Worm (Caenorhabditis elegans): ENCODE data around the gene T22F3.7.

Gene T22F3.7

ce11 chrV:3644193-3644693 is 43.8 kb upstream of the T22F3.7 start, which contains the start of gene F59B1.8 (continued):
- TF ChIP-seq egl-44 (GFP tag; IDR thresholded peaks at IDR 0.05) = no peak
- no peak for TF ChIP-seq cebp-2 (GFP tag; IDR thresholded peaks at IDR 0.05)
- peak; percentile 14 for TF ChIP-seq attf-5 (GFP tag; optimal IDR thresholded peaks at IDR 0.05)
- no peak for TF ChIP-seq attf-6 (GFP tag; IDR thresholded peaks at IDR 0.05)
- TF ChIP-seq ceh-100 (GFP tag; IDR thresholded peaks at IDR 0.05) = no peak
- no peak for TF ChIP-seq tlf-1 (GFP tag; optimal IDR thresholded peaks at IDR 0.05)
- peak; percentile 99 for TF ChIP-seq atf-7 (tag; optimal IDR thresholded peaks at IDR 0.05)
- no peak for TF ChIP-seq ZK185.1 (tag; optimal IDR thresholded peaks at IDR 0.05; ENCODE audit: poor library complexity, severe bottlenecking)
- TF ChIP-seq repo-1 (tag; optimal IDR thresholded peaks at IDR 0.05) = no peak
- no peak for TF ChIP-seq ccch-3 (GFP tag; optimal IDR thresholded peaks at IDR 0.05)
- no peak for TF ChIP-seq F49E8.2 (tag; optimal IDR thresholded peaks at IDR 0.05; ENCODE audit: insufficient read depth)
- no peak for TF ChIP-seq ekl-4 (GFP tag; IDR thresholded peaks at IDR 0.05)
- no peak for TF ChIP-seq dpff-1 (tag; optimal IDR thresholded peaks at IDR 0.05)
- no peak for TF ChIP-seq ztf-3 (GFP tag; optimal IDR thresholded peaks at IDR 0.05)
- TF ChIP-seq F37B4.10 (GFP tag; IDR thresholded peaks at IDR 0.05) = no peak
- no peak for TF ChIP-seq mxl-1 (tag; optimal IDR thresholded peaks at IDR 0.05)
- no peak for TF ChIP-seq hmg-20 (GFP tag; IDR thresholded peaks at IDR 0.05)
- TF ChIP-seq hmg-1.2 (GFP tag; IDR thresholded peaks at IDR 0.05) = no peak
- no peak for TF ChIP-seq B0019.2 (GFP tag; conservative IDR thresholded peaks at IDR 0.05)
- no peak for TF ChIP-seq K12H6.12 (tag; optimal IDR thresholded peaks at IDR 0.05)
- TF ChIP-seq mcd-1 (GFP tag; IDR thresholded peaks at IDR 0.05) = no peak
- TF ChIP-seq tbx-9 (tag; optimal IDR thresholded peaks at IDR 0.05; ENCODE audit: borderline replicate concordance) = no peak
- no peak for TF ChIP-seq xnd-1 (tag; optimal IDR thresholded peaks at IDR 0.05)
- no peak for TF ChIP-seq ama-1 (optimal IDR thresholded peaks at IDR 0.05)
- TF ChIP-seq ama-1 (GFP tag; optimal IDR thresholded peaks at IDR 0.05) = no peak
- no peak for TF ChIP-seq D2030.7 (GFP tag; IDR thresholded peaks at IDR 0.05)
- peak; percentile 45 for TF ChIP-seq ztf-22 (GFP tag; optimal IDR thresholded peaks at IDR 0.05)
- no peak for TF ChIP-seq snpc-1.1 (tag; optimal IDR thresholded peaks at IDR 0.05; ENCODE audit: insufficient read depth)
- no peak for TF ChIP-seq snpc-3.4 (tag; optimal IDR thresholded peaks at IDR 0.05)
- no peak for TF ChIP-seq F23B12.7 (tag; optimal IDR thresholded peaks at IDR 0.05; ENCODE audit: insufficient read depth)
- TF ChIP-seq sea-2 (GFP tag; IDR thresholded peaks at IDR 0.05) = no peak
- no peak for TF ChIP-seq F33H1.4 (GFP tag; IDR thresholded peaks at IDR 0.05)
- no peak for TF ChIP-seq nfya-2 (GFP tag; IDR thresholded peaks at IDR 0.05)
- no peak for TF ChIP-seq somi-1 (GFP tag; optimal IDR thresholded peaks at IDR 0.05)
- peak; percentile 14 for TF ChIP-seq lin-54 (GFP tag; optimal IDR thresholded peaks at IDR 0.05)
- peak; percentile 92 for TF ChIP-seq unc-62 (GFP tag; optimal IDR thresholded peaks at IDR 0.05)
- TF ChIP-seq nhr-179 (tag; optimal IDR thresholded peaks at IDR 0.05) = no peak
- TF ChIP-seq ceh-58 (GFP tag; IDR thresholded peaks at IDR 0.05) = no peak
- no peak for TF ChIP-seq lin-40 (tag; optimal IDR thresholded peaks at IDR 0.05)
- no peak for TF ChIP-seq bed-2 (GFP tag; IDR thresholded peaks at IDR 0.05)
- no peak for TF ChIP-seq C06A6.2 (GFP tag; conservative IDR thresholded peaks at IDR 0.05)
- no peak for TF ChIP-seq ceh-40 (GFP tag; IDR thresholded peaks at IDR 0.05)
- TF ChIP-seq mel-28 (tag; optimal IDR thresholded peaks at IDR 0.05; ENCODE audit: borderline replicate concordance) = no peak
- no peak for TF ChIP-seq nhr-27 (tag; optimal IDR thresholded peaks at IDR 0.05)
- TF ChIP-seq bed-1 (GFP tag; IDR thresholded peaks at IDR 0.05) = no peak
- TF ChIP-seq ztf-28 (GFP tag; IDR thresholded peaks at IDR 0.05) = no peak
- TF ChIP-seq hsf-1 (GFP tag; IDR thresholded peaks at IDR 0.05) = no peak
- TF ChIP-seq lsy-27 (tag; optimal IDR thresholded peaks at IDR 0.05; ENCODE audit: borderline replicate concordance, insufficient read depth) = no peak
- no peak for TF ChIP-seq akir-1 (GFP tag; optimal IDR thresholded peaks at IDR 0.05)
